Worm (Caenorhabditis elegans): ENCODE measurements around the gene sucg-1.

ce11 chrIV:7743539-7743938 lies 14.8 kb downstream of the sucg-1 start, which contains the start of gene npr-35:
- no peak for TF ChIP-seq pha-4 (tag; optimal IDR thresholded peaks at IDR 0.05)
- no peak for TF ChIP-seq nhr-2 (tag; optimal IDR thresholded peaks at IDR 0.05)
- no peak for TF ChIP-seq nhr-237 (tag; optimal IDR thresholded peaks at IDR 0.05)
- TF ChIP-seq blmp-1 (tag; optimal IDR thresholded peaks at IDR 0.05), result no peak
- no peak for TF ChIP-seq lin-13 (tag; optimal IDR thresholded peaks at IDR 0.05)

Measured in whole organism, mixed stage, embryonic.